Worm (Caenorhabditis elegans) whole organism, young adult: ENCODE measurements around the gene nhr-125.
"Not testable (repeated sequence)": the region's sequence is repeated elsewhere in the genome, so short reads cannot be mapped to it uniquely, and the experiment has no call there.

Source experiments
- attf-5 ChIP-seq: fragments of 200-800 bp; sonication (Bioruptor generic); optimal IDR thresholded peaks from 2 replicates; lab custom pipeline; 2018; ENCODE audit warnings: mild to moderate bottlenecking, missing genetic modification characterization, missing compliant biosample characterization
- let-526 ChIP-seq: fragments of 200-800 bp; sonication (Bioruptor generic); IDR thresholded peaks from 2 replicates; pipeline ENCODE4 v1.3.6; 2022; ENCODE audit warnings: missing genetic modification reagents, missing genetic modification characterization, missing compliant biosample characterization
- lin-35 ChIP-seq, 3 experiments: fragments of 150-350 bp in 2 of 3; sonication (generic microtip) in 1 of 3; optimal IDR thresholded peaks; 2 replicates each; lab custom pipeline; 2014 to 2018; ENCODE audit warnings: missing biosample characterization in 3 of 3, missing genetic modification characterization in 3 of 3, missing genetic modification reagents in 3 of 3
- nfya-1 ChIP-seq: sonication (generic microtip); optimal IDR thresholded peaks from 2 replicates; lab custom pipeline; 2017; ENCODE audit warnings: antibody characterized with exemption, missing compliant biosample characterization, missing genetic modification characterization, borderline replicate concordance; ENCODE audit not compliant: insufficient read depth
- nfya-2 ChIP-seq: fragments of 200-800 bp; sonication (Bioruptor generic); IDR thresholded peaks from 2 replicates; pipeline ENCODE4 v1.3.6; 2022; ENCODE audit warnings: missing genetic modification reagents, missing genetic modification characterization, missing compliant biosample characterization
- snpc-1.3 ChIP-seq: sonication (generic microtip); optimal IDR thresholded peaks from 2 replicates; lab custom pipeline; 2017; ENCODE audit warnings: missing genetic modification characterization, mild to moderate bottlenecking, missing compliant biosample characterization, antibody characterized with exemption, moderate library complexity, missing genotype, missing genetic modification reagents; ENCODE audit not compliant: insufficient read depth
- unc-62 ChIP-seq: fragments of 150-350 bp; optimal IDR thresholded peaks from 2 replicates; lab custom pipeline; 2014; ENCODE audit warnings: missing biosample characterization, missing genetic modification reagents, missing genetic modification characterization
- ztf-26 ChIP-seq: sonication (generic microtip); optimal IDR thresholded peaks from 2 replicates; lab custom pipeline; 2017; ENCODE audit warnings: missing genetic modification characterization, missing compliant biosample characterization

DNA sequence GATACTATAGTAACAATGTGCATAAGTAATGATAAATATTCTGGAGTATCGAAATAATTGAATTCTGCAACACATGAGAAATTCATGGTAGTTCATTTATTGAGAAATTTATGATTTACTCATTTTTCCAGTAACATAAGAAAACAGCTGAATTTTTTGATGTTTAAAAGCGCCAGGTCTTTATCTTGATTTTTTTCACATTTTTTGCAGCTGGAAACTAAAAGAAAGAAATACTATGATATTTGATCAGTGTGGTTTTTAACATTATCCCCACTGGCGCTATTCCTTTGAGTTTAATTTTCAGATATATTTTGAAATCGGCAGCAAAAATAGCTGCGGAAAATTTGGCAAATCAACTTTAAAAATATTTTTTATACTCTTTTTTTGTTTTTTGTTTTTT, 31.9 kb downstream of the nhr-125 start, which contains the start of gene srh-194:
- TF ChIP-seq let-526 (GFP tag; lab: Robert Waterston, UW); attf-5 (GFP tag; lab: Kevin White, UChicago); nfya-1; unc-62 (GFP tag; lab: Kevin White, UChicago); lin-35 (GFP tag; optimal IDR thresholded peaks at IDR 0.05; lab: Kevin White, UChicago); nfya-2 (GFP tag; lab: Robert Waterston, UW); snpc-1.3 (tag; lab: Kevin White, UChicago); ztf-26 (tag; lab: Kevin White, UChicago): not testable (repeated sequence)
